Worm (Caenorhabditis elegans): Measurements from ENCODE around the gene elo-1.

elo-1 gene

ce11 chrIV:9511221-9511638 lies 14.9 kb upstream of the elo-1 start (continued):
- TF ChIP-seq T20F7.1 (GFP tag; optimal IDR thresholded peaks at IDR 0.05) (peak; percentile 65), daf-12 (tag; optimal IDR thresholded peaks at IDR 0.05) (no peak), nhr-237 (tag; optimal IDR thresholded peaks at IDR 0.05) (no peak), nhr-10 (tag; optimal IDR thresholded peaks at IDR 0.05) (peak; percentile 37), mep-1 (tag; optimal IDR thresholded peaks at IDR 0.05) (peak; percentile 90), aly-2 (tag; optimal IDR thresholded peaks at IDR 0.05) (no peak), ceh-20 (GFP tag; IDR thresholded peaks at IDR 0.05) (peak; percentile 40; the same call in 1 of the 2 replicates), ztf-7 (tag; optimal IDR thresholded peaks at IDR 0.05) (peak; percentile 19), unc-62 (GFP tag; optimal IDR thresholded peaks at IDR 0.05 in 1 of 2) (peak in 1 of 2 experiments; percentile 86), unc-62 (tag; optimal IDR thresholded peaks at IDR 0.05) (no peak), ztf-11 (tag; optimal IDR thresholded peaks at IDR 0.05) (no peak), egl-43 (GFP tag; IDR thresholded peaks at IDR 0.05) (no peak), ZK337.2 (GFP tag; IDR thresholded peaks at IDR 0.05) (no peak), attf-4 (tag; optimal IDR thresholded peaks at IDR 0.05) (no peak), mes-2 (tag; optimal IDR thresholded peaks at IDR 0.05; ENCODE audit: poor library complexity, severe bottlenecking) (peak; percentile 90), mxl-2 (GFP tag; conservative IDR thresholded peaks at IDR 0.05) (no peak), lir-3 (tag; optimal IDR thresholded peaks at IDR 0.05) (no peak), unc-130 (GFP tag; optimal IDR thresholded peaks at IDR 0.05) (no peak), T26A8.4 (GFP tag; IDR thresholded peaks at IDR 0.05) (peak; percentile 81), F49E8.2 (tag; optimal IDR thresholded peaks at IDR 0.05; ENCODE audit: borderline replicate concordance) (peak; percentile 62), snpc-4 (tag; optimal IDR thresholded peaks at IDR 0.05) (peak; percentile 95), lin-13 (GFP tag; optimal IDR thresholded peaks at IDR 0.05) (peak; percentile 11), nhr-42 (GFP tag; IDR thresholded peaks at IDR 0.05) (no peak), ceh-44 (GFP tag; IDR thresholded peaks at IDR 0.05) (no peak), nhr-6 (tag; optimal IDR thresholded peaks at IDR 0.05) (peak; percentile 66), skn-1 (tag; optimal IDR thresholded peaks at IDR 0.05) (no peak), jun-1 (tag; optimal IDR thresholded peaks at IDR 0.05) (peak; percentile 1), dve-1 (tag; optimal IDR thresholded peaks at IDR 0.05; ENCODE audit: insufficient read depth) (peak; percentile 89), tag-97 (GFP tag; IDR thresholded peaks at IDR 0.05) (no peak), nhr-41 (GFP tag; IDR thresholded peaks at IDR 0.05) (no peak), nhr-48 (tag; optimal IDR thresholded peaks at IDR 0.05) (peak; percentile 74), ama-1 (optimal IDR thresholded peaks at IDR 0.05) (peak; percentile 52), Y75B8A.6 (GFP tag; IDR thresholded peaks at IDR 0.05) (no peak), lin-15B (tag; optimal IDR thresholded peaks at IDR 0.05) (no peak), madf-9 (GFP tag; conservative IDR thresholded peaks at IDR 0.05) (0 out of 2 replicates have a peak, but pooled peaks have one; percentile 40), lin-1 (GFP tag; IDR thresholded peaks at IDR 0.05) (no peak), ceh-82 (tag; optimal IDR thresholded peaks at IDR 0.05) (no peak), F10B5.3 (tag; optimal IDR thresholded peaks at IDR 0.05) (peak; percentile 86), daf-19 (GFP tag; conservative IDR thresholded peaks at IDR 0.05) (no peak; the same call in 1 of the 2 replicates), aha-1 (tag) (no peak), ceh-62 (tag; optimal IDR thresholded peaks at IDR 0.05) (no peak), fos-1 (tag; optimal IDR thresholded peaks at IDR 0.05) (no peak), pqm-1 (tag; optimal IDR thresholded peaks at IDR 0.05) (no peak), set-16 (GFP tag; IDR thresholded peaks at IDR 0.05) (peak; percentile 48; the same call in 1 of the 2 replicates), ctbp-1 (GFP tag; IDR thresholded peaks at IDR 0.05) (no peak; the same call in none of the 2 replicates), ceh-32 (tag; optimal IDR thresholded peaks at IDR 0.05; ENCODE audit: poor library complexity) (peak; percentile 46), nhr-11 (tag; optimal IDR thresholded peaks at IDR 0.05) (no peak), lin-38 (GFP tag; IDR thresholded peaks at IDR 0.05) (peak; percentile 76), F26F4.8 (GFP tag; conservative IDR thresholded peaks at IDR 0.05) (no peak), dmd-6 (GFP tag; IDR thresholded peaks at IDR 0.05) (peak; percentile 46), pha-4 (GFP tag; IDR thresholded peaks at IDR 0.05) (peak; percentile 56; the same call in 1 of the 2 replicates), pha-4 (tag; optimal IDR thresholded peaks at IDR 0.05) (no peak), nhr-76 (tag; optimal IDR thresholded peaks at IDR 0.05) (no peak)

Measured in whole organism, L4 larva.